Fruit fly (Drosophila melanogaster): ENCODE measurements around the gene Rb97D.

Rb97D gene

dm6 chr3R:26918857-26919256 is 43.3 kb upstream of the Rb97D start (continued):
- no peak for TF ChIP-seq fu2 (GFP tag; optimal IDR thresholded peaks at IDR 0.05)
- peak; percentile 55; the same call in 1 of the 2 replicates for TF ChIP-seq CG4360 (GFP tag; IDR thresholded peaks at IDR 0.05)
- TF ChIP-seq CG7357 (GFP tag; IDR thresholded peaks at IDR 0.05) = no peak
- no peak for TF ChIP-seq CG4820 (GFP tag; optimal IDR thresholded peaks at IDR 0.05)

dm6 chr3R:26915463-26915925 is 40.0 kb upstream of the Rb97D start, which contains the start of gene CG46339:
Gene CG46339, plus strand, starts transcription at chr3R:26915761.
- TF ChIP-seq cwo (GFP tag; optimal IDR thresholded peaks at IDR 0.05) (peak; percentile 68), CG13624 (GFP tag; optimal IDR thresholded peaks at IDR 0.05) (peak; percentile 11), sens-2 (GFP tag; IDR thresholded peaks at IDR 0.05) (no peak), CG7786 (GFP tag; optimal IDR thresholded peaks at IDR 0.05) (no peak), lov (optimal IDR thresholded peaks at IDR 0.05) (no peak), lov (GFP tag; IDR thresholded peaks at IDR 0.05) (0 out of 3 replicates have a peak, but pooled peaks have one; percentile 47), CG1647 (GFP tag; optimal IDR thresholded peaks at IDR 0.05) (no peak), CG17359 (tag; optimal IDR thresholded peaks at IDR 0.05) (peak; percentile 64), CG18011 (GFP tag; optimal IDR thresholded peaks at IDR 0.05) (peak; percentile 29), sqz (GFP tag; optimal IDR thresholded peaks at IDR 0.05) (peak; percentile 65), Ada2b (GFP tag; IDR thresholded peaks at IDR 0.05) (peak; percentile 33; the same call in 1 of the 2 replicates), pho (GFP tag; optimal IDR thresholded peaks at IDR 0.05) (peak; percentile 63), CG17829 (tag; optimal IDR thresholded peaks at IDR 0.05) (peak; percentile 29), sc (optimal IDR thresholded peaks at IDR 0.05) (no peak), sc (GFP tag; optimal IDR thresholded peaks at IDR 0.05) (no peak), CG17186 (GFP tag; optimal IDR thresholded peaks at IDR 0.05) (no peak), CG4328 (GFP tag; optimal IDR thresholded peaks at IDR 0.05) (peak; percentile 55), CG6254 (GFP tag; optimal IDR thresholded peaks at IDR 0.05) (peak; percentile 8), repo (GFP tag; optimal IDR thresholded peaks at IDR 0.05) (no peak), psq (GFP tag; optimal IDR thresholded peaks at IDR 0.05) (no peak), kni (GFP tag; optimal IDR thresholded peaks at IDR 0.05) (no peak), sug (tag; optimal IDR thresholded peaks at IDR 0.05) (peak; percentile 76), CG6654 (GFP tag; optimal IDR thresholded peaks at IDR 0.05) (no peak), caup (GFP tag; optimal IDR thresholded peaks at IDR 0.05; ENCODE audit: severe bottlenecking) (peak; percentile 94), al (GFP tag; IDR thresholded peaks at IDR 0.05) (no peak), wek (GFP tag; optimal IDR thresholded peaks at IDR 0.05) (peak; percentile 38), emc (GFP tag; optimal IDR thresholded peaks at IDR 0.05) (no peak), BEAF-32 (GFP tag; optimal IDR thresholded peaks at IDR 0.05) (no peak), CG10462 (GFP tag; optimal IDR thresholded peaks at IDR 0.05) (no peak), sima (GFP tag; optimal IDR thresholded peaks at IDR 0.05) (no peak), Ravus (GFP tag; IDR thresholded peaks at IDR 0.05) (no peak), pzg (GFP tag; optimal IDR thresholded peaks at IDR 0.05) (peak; percentile 3), Poxn (GFP tag; IDR thresholded peaks at IDR 0.05) (no peak), CG7839 (tag; optimal IDR thresholded peaks at IDR 0.05) (peak; percentile 18), CG3847 (GFP tag; IDR thresholded peaks at IDR 0.05) (no peak), CG4617 (GFP tag; optimal IDR thresholded peaks at IDR 0.05; ENCODE audit: borderline replicate concordance) (no peak), Dll (GFP tag; IDR thresholded peaks at IDR 0.05; ENCODE audit: partially characterized antibody) (0 out of 4 replicates have a peak, but pooled peaks have one; percentile 37), chm (GFP tag; IDR thresholded peaks at IDR 0.05) (peak; percentile 90), CG4707 (GFP tag; optimal IDR thresholded peaks at IDR 0.05) (peak; percentile 62), chinmo (GFP tag; IDR thresholded peaks at IDR 0.05; ENCODE audit: partially characterized antibody) (peak; percentile 91; the same call in 2 of the 4 replicates), fd102C (GFP tag; optimal IDR thresholded peaks at IDR 0.05) (no peak), B-H1 (GFP tag; IDR thresholded peaks at IDR 0.05) (no peak), cas (GFP tag; IDR thresholded peaks at IDR 0.05) (0 out of 2 replicates have a peak, but pooled peaks have one; percentile 36), Hr39 (optimal IDR thresholded peaks at IDR 0.05) (no peak), NfI (GFP tag; optimal IDR thresholded peaks at IDR 0.05) (peak; percentile 19), fu2 (GFP tag; optimal IDR thresholded peaks at IDR 0.05) (no peak)
